Fruit fly (Drosophila melanogaster): Measurements from ENCODE around the gene Taf12.

- TF ChIP-seq sr (GFP tag; IDR thresholded peaks at IDR 0.05) (no peak), Gug (GFP tag; IDR thresholded peaks at IDR 0.05) (no peak), CG10431 (GFP tag; optimal IDR thresholded peaks at IDR 0.05) (no peak)
Measured at dm6 chr3R:11639946-11640588, 39.4 kb downstream of the Taf12 start.

All from whole organism, embryonic.